Fruit fly (Drosophila melanogaster): ENCODE data around the gene CG10298.

Gene CG10298

dm6 chr3R:6341668-6342067, 1.1 kb upstream of the CG10298 start, which contains the start of gene CG17917:
Gene CG17917 (plus strand): TSS chr3R:6341968.
- TF ChIP-seq CG8478 (optimal IDR thresholded peaks at IDR 0.05): no peak
- no peak for TF ChIP-seq CTCF (optimal IDR thresholded peaks at IDR 0.05)

- TF ChIP-seq CTCF (optimal IDR thresholded peaks at IDR 0.05) (no peak), CG8478 (optimal IDR thresholded peaks at IDR 0.05) (no peak)
These were observed 816 bp downstream of the CG10298 start, which contains the start of gene CG17919 for dm6 chr3R:6343396-6344239. Gene CG17919 (plus strand): TSS chr3R:6344029.

DNA sequence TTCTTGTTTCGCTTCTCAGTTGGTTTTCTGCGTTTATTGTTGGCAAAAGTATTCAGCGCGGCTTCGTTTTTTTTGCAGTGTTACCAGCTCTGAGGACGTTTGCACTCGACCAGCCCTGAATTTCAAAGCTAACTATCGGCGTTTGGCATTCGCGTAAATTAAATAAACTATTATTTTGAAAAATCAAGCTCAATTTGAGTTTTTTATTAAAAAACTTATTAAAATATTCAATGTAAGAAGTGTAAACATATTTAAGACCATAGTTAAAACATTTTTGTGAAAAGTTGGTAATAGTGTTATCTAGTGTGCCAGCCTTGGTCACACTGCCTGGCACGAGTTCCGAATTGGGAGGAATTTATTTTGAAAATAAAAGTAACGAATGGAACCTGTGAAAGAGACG, 3.0 kb downstream of the CG10298 start, which contains the start of the genes SmD2 and CG18048:
TSS of gene SmD2 (minus strand) at position 98 of the 400 bp plus-strand sequence.
TSS of gene CG18048 (plus strand) at position 298 of the 400 bp plus-strand sequence.
- TF ChIP-seq CTCF (optimal IDR thresholded peaks at IDR 0.05): no peak
- TF ChIP-seq CG8478 (optimal IDR thresholded peaks at IDR 0.05): no peak

- TF ChIP-seq CTCF (optimal IDR thresholded peaks at IDR 0.05): no peak
- no peak for TF ChIP-seq CG8478 (optimal IDR thresholded peaks at IDR 0.05)
These were observed 6.1 kb downstream of the CG10298 start, which contains the start of gene Hr83 for dm6 chr3R:6348943-6349342. Gene Hr83 (plus strand): TSS chr3R:6349243.

DNA sequence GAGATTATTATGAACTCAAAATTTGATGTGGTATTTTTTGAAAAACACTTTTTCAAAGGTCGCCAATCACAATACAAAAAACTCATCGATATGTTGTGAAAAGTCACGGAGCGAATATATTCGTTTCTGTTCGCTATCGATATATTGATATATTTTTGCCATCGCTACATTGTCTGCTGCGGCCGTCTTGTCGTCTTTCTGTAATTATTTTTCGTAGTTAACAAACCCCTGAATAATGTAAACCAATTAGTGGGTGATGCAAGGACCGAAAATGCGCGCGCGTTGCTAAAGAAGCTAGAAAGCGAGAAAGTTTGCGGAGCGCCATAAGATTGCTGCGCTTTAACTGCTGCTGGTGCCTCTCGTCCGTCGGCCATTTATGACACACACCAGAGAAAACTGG, 8.0 kb downstream of the CG10298 start, which contains the start of gene Pak:
TSS of gene Pak (plus strand) at position 142 of the 400 bp plus-strand sequence.
- no peak for TF ChIP-seq CTCF (optimal IDR thresholded peaks at IDR 0.05)
- no peak for TF ChIP-seq CG8478 (optimal IDR thresholded peaks at IDR 0.05)

dm6 chr3R:6351181-6351580, 8.4 kb downstream of the CG10298 start:
- TF ChIP-seq CTCF (optimal IDR thresholded peaks at IDR 0.05): no peak
- TF ChIP-seq CG8478 (optimal IDR thresholded peaks at IDR 0.05): no peak

DNA sequence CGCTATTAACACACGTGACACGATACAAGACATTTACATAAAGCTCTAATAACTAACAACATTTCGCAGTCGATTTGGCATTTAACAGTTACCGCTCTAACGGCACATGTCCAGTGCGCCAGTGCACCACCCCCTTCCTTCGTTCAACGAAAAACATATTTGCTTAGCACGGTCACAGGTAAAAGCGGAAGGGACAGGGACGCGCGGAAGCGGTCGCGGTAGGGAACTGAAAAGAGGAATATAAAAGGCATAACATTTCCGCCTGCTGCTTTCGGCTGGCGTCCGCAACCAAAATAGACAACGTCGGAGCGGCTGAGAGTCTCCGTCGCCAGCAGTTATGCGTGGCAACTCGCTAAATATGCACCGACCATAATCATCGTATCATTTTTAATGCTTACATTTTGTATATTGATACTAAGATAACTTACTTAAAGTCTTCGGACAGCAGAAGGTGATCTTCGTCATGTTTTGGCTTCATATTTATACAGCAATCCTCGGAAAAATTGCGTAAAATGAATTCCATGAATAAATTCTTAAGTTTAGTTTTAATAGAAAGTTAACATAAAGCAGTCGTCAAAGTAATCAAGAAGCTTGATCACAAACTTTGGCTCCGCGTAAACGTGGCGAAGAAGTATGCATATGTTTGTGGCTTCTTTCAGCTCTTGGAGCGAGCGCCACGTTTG, 9.0 kb downstream of the CG10298 start:
- TF ChIP-seq CG8478 (optimal IDR thresholded peaks at IDR 0.05) (no peak), CTCF (optimal IDR thresholded peaks at IDR 0.05) (no peak)

DNA sequence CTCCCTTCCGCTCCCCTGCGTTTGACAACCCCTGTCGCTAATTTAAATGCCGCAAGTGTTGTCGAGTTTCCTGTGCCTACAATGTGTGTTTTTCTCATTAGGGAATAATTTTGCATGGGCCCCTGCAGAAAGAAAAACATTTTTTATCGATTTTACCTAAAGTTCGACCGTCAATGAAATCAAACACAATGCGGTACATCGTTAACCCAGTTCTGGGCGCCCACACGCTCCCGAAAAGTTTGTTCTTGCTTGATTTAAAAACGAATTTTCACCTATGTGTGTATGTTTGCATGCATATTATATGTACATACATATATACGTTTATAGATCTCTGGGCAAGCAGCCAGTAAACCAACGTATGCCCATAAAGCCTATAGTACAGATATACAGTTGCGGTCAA, 9.6 kb downstream of the CG10298 start:
- TF ChIP-seq CG8478 (optimal IDR thresholded peaks at IDR 0.05): no peak
- TF ChIP-seq CTCF (optimal IDR thresholded peaks at IDR 0.05): no peak

DNA sequence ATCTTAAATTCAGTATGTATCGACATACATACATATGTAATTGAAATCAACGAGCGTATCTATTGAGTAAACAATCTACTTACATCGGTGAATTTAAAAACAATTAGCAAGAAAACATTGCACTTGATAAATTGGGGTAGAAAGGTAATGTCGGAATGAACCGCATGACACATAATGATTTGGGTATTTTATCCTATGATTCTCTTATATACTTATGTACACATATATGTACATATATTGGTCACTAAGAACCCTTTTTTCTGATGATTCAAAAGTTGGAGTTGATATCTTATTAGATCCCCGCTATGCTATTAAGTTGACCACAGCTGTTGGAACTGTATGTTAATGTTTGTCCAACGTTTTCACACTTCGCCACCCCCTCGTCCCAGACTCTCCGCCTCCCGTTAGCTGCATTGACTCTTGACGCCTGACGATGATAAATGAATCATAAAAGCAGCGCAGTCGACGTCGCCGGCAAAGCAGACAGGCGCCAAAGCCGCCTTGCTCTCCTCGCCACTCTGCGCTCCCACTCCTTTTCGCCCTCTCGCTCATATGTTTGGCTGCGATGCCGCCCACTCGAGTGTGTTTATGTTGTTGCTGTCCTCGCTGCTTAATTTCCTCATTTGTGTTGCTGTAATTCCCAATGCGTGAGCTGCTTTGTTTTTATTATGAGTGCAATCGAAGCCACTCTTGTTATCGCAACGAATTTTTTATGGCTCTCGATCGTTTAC, 10.3 kb downstream of the CG10298 start:
- TF ChIP-seq CG8478 (optimal IDR thresholded peaks at IDR 0.05) (no peak), CTCF (optimal IDR thresholded peaks at IDR 0.05) (no peak)

dm6 chr3R:6353624-6354352, 11.0 kb downstream of the CG10298 start:
- TF ChIP-seq CG8478 (optimal IDR thresholded peaks at IDR 0.05) (no peak), CTCF (optimal IDR thresholded peaks at IDR 0.05) (no peak)

dm6 chr3R:6354408-6354807, 11.6 kb downstream of the CG10298 start:
- TF ChIP-seq CTCF (optimal IDR thresholded peaks at IDR 0.05) (no peak), CG8478 (optimal IDR thresholded peaks at IDR 0.05) (no peak)

DNA sequence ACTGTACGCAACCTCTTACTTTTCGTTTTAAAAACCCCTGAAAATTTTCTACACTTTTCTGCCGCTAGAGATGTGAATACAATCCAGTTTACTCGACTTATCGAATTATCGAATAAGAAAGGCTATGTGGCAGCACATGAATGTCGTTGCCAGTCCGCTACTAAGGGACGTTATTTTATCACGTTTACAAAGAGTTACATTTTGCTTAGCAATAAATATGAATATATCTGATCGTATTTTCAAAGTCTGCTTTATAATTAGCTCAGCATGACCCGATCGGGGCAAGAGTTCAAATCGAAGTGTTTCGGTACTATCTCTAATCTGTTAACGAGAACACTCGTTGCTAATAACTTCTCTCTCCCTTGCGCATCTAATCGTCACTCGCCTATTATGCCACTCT, 25.3 kb downstream of the CG10298 start, which contains the start of gene CG42724:
TSS of gene CG42724 (minus strand) at position 189 of the 400 bp plus-strand sequence.
- no peak for TF ChIP-seq CG8478 (optimal IDR thresholded peaks at IDR 0.05)
- TF ChIP-seq CTCF (optimal IDR thresholded peaks at IDR 0.05): peak in 1 of 2 experiments; percentile 9

DNA sequence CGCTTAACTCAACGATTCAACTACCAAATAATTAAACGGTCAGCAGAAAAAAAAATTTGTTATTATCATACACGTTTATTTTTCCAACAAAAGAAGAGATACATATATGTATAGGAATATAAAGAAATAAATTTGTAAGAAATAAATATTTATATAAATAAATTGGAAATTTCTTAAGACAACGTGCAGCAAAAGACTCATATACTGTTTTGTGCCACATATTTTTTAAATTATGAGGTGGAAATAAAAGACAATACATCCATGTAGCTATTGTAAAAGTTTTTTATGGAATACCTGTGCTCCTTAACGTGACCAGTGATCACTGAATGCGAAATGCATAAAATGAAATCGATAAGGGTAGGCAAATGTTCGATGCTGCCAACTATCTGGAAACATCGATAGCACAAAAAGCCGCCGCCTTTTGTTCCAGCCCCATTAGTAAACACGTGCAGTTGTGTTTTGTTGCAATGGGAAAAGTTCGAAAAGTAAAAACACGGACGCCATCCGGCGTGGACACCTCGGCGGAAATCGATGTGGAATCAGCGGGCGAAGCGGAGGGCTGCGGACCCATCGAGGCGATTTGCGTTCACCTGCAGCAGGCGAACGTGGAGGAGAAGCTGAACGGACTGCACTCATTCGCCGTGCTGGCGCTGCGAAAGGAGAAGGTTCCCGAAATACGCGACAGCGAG, 25.9 kb downstream of the CG10298 start, which contains the start of gene CG10286:
TSS of gene CG10286 (plus strand) at position 416 of the 689 bp plus-strand sequence.
- TF ChIP-seq CTCF (optimal IDR thresholded peaks at IDR 0.05) (peak in 1 of 2 experiments; percentile 18), CG8478 (optimal IDR thresholded peaks at IDR 0.05) (no peak)

Data from S2 (cell line).